Fruit fly (Drosophila melanogaster): ENCODE measurements around the gene Hex-A.
A peak's percentile ranks its signal among the peaks of the same experiment; 100 is the strongest.

Hex-A gene

DNA sequence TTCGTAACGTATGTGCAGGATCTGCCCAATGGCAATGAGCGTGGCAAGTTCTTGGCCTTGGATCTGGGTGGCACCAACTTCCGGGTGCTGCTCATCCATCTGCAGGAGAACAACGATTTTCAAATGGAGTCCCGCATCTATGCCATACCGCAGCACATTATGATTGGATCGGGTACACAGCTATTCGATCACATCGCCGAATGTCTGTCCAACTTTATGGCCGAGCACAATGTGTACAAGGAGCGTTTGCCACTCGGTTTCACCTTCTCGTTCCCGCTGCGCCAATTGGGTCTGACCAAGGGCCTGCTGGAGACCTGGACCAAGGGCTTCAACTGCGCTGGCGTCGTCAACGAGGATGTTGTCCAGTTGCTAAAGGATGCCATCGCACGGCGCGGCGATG, 1.2 kb downstream of the Hex-A start:
- TF ChIP-seq CG12605 (GFP tag; IDR thresholded peaks at IDR 0.05) (no peak), CG14655 (GFP tag; optimal IDR thresholded peaks at IDR 0.05) (no peak), CG32121 (GFP tag; IDR thresholded peaks at IDR 0.05) (no peak), Pif1A (GFP tag; optimal IDR thresholded peaks at IDR 0.05) (no peak), CG17806 (tag; optimal IDR thresholded peaks at IDR 0.05) (no peak), CG8159 (tag; optimal IDR thresholded peaks at IDR 0.05) (no peak), rn (GFP tag; IDR thresholded peaks at IDR 0.05) (no peak), CG4496 (GFP tag; IDR thresholded peaks at IDR 0.05) (no peak), CG13204 (GFP tag; optimal IDR thresholded peaks at IDR 0.05) (no peak), CG8301 (tag; optimal IDR thresholded peaks at IDR 0.05) (no peak), CG9948 (tag; optimal IDR thresholded peaks at IDR 0.05) (no peak), Pif1B (GFP tag; optimal IDR thresholded peaks at IDR 0.05) (no peak), CG15710 (tag; optimal IDR thresholded peaks at IDR 0.05) (no peak), EcR (GFP tag; optimal IDR thresholded peaks at IDR 0.05) (no peak)

DNA sequence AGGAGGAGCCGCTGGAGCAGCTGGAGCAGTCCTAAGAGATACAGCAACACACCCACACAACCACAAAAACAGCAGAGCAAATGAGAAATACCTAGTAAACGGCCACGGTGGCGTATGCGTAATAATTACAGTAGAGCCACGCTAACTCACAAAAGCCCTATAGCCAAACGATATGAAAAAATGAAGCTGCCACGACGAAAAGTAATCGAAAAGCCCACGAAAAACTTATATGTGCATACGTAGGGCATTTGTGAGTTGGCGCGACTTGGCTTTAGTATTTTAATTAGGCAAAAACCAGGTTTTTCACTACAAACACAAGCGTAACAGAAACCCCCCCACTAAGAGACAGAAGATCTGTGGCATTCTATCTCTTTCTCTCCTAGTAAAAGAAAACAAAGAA, 2.4 kb downstream of the Hex-A start:
- TF ChIP-seq CG9948 (tag; optimal IDR thresholded peaks at IDR 0.05) (no peak), Ets98B (GFP tag; IDR thresholded peaks at IDR 0.05) (no peak), CG8301 (tag; optimal IDR thresholded peaks at IDR 0.05) (no peak), CG10348 (GFP tag; IDR thresholded peaks at IDR 0.05) (no peak), CG12605 (GFP tag; IDR thresholded peaks at IDR 0.05) (no peak), Pif1A (GFP tag; optimal IDR thresholded peaks at IDR 0.05) (no peak), CG13204 (GFP tag; optimal IDR thresholded peaks at IDR 0.05) (no peak), CG34367 (tag; optimal IDR thresholded peaks at IDR 0.05) (no peak), CG4496 (GFP tag; IDR thresholded peaks at IDR 0.05) (no peak), CG17806 (tag; optimal IDR thresholded peaks at IDR 0.05) (no peak), rn (GFP tag; IDR thresholded peaks at IDR 0.05) (no peak), fd96Ca (GFP tag; IDR thresholded peaks at IDR 0.05) (no peak), CG15710 (tag; optimal IDR thresholded peaks at IDR 0.05) (no peak), CG8159 (tag; optimal IDR thresholded peaks at IDR 0.05) (no peak), gl (tag; optimal IDR thresholded peaks at IDR 0.05) (no peak), CG14655 (GFP tag; optimal IDR thresholded peaks at IDR 0.05) (no peak)

DNA sequence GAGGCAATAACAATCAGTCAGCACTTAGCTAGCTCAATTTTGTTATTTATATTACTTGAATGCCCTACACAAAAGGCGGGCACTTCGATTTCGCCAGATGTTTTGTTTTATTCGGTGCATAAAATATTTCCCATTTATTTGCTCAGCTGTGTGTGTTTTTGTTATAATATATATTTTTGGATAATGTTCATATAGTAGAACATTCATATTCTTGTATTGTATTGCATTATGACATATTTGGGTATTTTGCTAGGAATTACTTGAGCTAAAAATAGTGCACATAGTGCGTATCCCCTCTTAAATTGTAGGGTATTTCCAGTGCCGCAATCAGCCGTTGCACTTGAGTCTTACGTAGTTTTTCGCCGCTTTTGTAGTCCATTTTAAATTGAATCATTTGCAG, 4.5 kb downstream of the Hex-A start:
- TF ChIP-seq CG34367 (tag; optimal IDR thresholded peaks at IDR 0.05), result no peak
- no peak for TF ChIP-seq CG17806 (tag; optimal IDR thresholded peaks at IDR 0.05)
- no peak for TF ChIP-seq rn (GFP tag; IDR thresholded peaks at IDR 0.05)
- no peak for TF ChIP-seq fd96Ca (GFP tag; IDR thresholded peaks at IDR 0.05)
- TF ChIP-seq Snoo (tag; optimal IDR thresholded peaks at IDR 0.05), result peak; percentile 37
- TF ChIP-seq CG9948 (tag; optimal IDR thresholded peaks at IDR 0.05), result peak; percentile 15
- TF ChIP-seq Ets98B (GFP tag; IDR thresholded peaks at IDR 0.05), result peak; percentile 49; the same call in 1 of the 2 replicates
- no peak; the same call in 2 of the 3 replicates for TF ChIP-seq CG4496 (GFP tag; IDR thresholded peaks at IDR 0.05)
- peak; percentile 31 for TF ChIP-seq Pif1B (GFP tag; optimal IDR thresholded peaks at IDR 0.05)
- no peak for TF ChIP-seq CG12605 (GFP tag; IDR thresholded peaks at IDR 0.05)
- no peak for TF ChIP-seq gl (tag; optimal IDR thresholded peaks at IDR 0.05)
- no peak for TF ChIP-seq CG10348 (GFP tag; IDR thresholded peaks at IDR 0.05)
- TF ChIP-seq EcR (GFP tag; optimal IDR thresholded peaks at IDR 0.05), result no peak
- peak; percentile 37 for TF ChIP-seq CG8159 (tag; optimal IDR thresholded peaks at IDR 0.05)
- peak; percentile 53 for TF ChIP-seq Pif1A (GFP tag; optimal IDR thresholded peaks at IDR 0.05)
- peak; percentile 42 for TF ChIP-seq CG8301 (tag; optimal IDR thresholded peaks at IDR 0.05)
- peak; percentile 35 for TF ChIP-seq CG14655 (GFP tag; optimal IDR thresholded peaks at IDR 0.05)
- TF ChIP-seq CG32121 (GFP tag; IDR thresholded peaks at IDR 0.05), result peak; percentile 42; the same call in 1 of the 2 replicates
- TF ChIP-seq CG13204 (GFP tag; optimal IDR thresholded peaks at IDR 0.05), result no peak
- TF ChIP-seq CG15710 (tag; optimal IDR thresholded peaks at IDR 0.05), result peak; percentile 32
- no peak for TF ChIP-seq D1 (tag; optimal IDR thresholded peaks at IDR 0.05)

DNA sequence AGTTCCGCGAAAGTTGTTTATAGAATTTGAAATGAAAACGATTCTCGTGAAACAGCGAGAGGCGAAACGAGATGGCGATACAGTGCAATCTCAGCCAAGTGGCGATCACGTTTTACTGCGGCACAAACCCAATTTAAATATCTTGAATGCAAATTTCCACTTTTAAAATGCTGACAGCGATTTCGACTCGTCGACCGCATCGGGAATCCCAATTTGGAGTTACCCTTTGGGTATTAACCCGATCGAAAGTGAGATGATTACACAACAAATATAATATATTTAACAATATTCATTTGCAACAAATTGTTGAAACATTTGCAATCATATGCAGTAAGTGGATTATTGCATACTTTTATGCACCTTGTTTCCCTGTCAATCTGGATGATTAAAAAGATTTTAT, 5.1 kb downstream of the Hex-A start:
- TF ChIP-seq CG34367 (tag; optimal IDR thresholded peaks at IDR 0.05), result no peak
- TF ChIP-seq D1 (tag; optimal IDR thresholded peaks at IDR 0.05), result no peak

DNA sequence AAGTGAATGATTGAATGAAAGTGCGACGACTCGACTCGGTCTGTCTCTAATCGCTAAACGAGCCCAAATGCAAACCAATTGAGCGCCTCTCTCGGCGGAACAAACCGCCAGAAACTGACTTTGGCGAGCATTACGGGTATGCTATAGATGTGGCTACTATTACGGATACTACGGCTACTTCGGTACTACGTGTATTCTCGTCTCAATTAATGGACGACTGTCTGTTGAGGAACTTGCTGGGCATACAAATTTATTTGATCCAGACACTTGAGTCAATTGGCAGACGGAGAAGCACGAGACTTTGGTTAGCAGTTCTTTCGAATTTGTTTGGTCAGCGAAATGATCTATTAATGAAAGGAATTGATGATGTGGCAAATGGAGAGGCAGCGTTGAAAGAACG, 9.0 kb downstream of the Hex-A start:
- no peak for TF ChIP-seq Snoo (tag; optimal IDR thresholded peaks at IDR 0.05)
- TF ChIP-seq rn (GFP tag; IDR thresholded peaks at IDR 0.05), result no peak
- no peak for TF ChIP-seq Ets98B (GFP tag; IDR thresholded peaks at IDR 0.05)
- no peak for TF ChIP-seq D1 (tag; optimal IDR thresholded peaks at IDR 0.05)
- no peak for TF ChIP-seq CG17806 (tag; optimal IDR thresholded peaks at IDR 0.05)
- TF ChIP-seq CG15710 (tag; optimal IDR thresholded peaks at IDR 0.05), result no peak
- no peak for TF ChIP-seq EcR (GFP tag; optimal IDR thresholded peaks at IDR 0.05)
- no peak for TF ChIP-seq CG34367 (tag; optimal IDR thresholded peaks at IDR 0.05)
- no peak for TF ChIP-seq gl (tag; optimal IDR thresholded peaks at IDR 0.05)

DNA sequence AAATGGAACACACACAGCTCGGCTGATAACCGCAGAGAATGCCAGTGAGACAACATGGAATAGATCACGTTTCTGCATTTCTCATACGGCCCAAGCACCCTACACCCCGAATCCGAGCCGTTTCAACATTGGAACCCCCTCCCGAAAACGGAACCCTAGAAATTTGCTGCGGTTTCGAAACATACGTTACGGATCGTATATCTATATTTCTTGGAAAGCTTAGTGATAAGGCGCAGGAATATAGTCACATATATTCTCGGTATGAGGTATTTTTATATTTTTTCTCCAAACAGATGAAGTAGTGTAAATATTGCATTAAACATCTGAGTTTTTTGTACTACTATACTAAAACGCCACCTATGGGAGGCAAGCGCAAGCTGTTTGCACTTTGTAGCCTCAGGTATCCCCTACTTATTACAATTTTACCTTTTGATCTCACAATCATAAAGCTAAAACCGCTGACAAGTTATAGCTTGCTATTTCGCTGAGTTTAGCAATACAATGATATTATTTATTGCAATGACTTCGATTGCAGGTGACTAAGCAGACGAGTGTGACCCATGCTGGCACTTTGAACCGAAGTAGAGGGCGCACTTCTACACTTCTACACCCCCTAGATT, 9.9 kb downstream of the Hex-A start:
- no peak for TF ChIP-seq CG15710 (tag; optimal IDR thresholded peaks at IDR 0.05)
- no peak for TF ChIP-seq Ets98B (GFP tag; IDR thresholded peaks at IDR 0.05)
- no peak for TF ChIP-seq CG8301 (tag; optimal IDR thresholded peaks at IDR 0.05)
- TF ChIP-seq Snoo (tag; optimal IDR thresholded peaks at IDR 0.05), result no peak
- no peak for TF ChIP-seq CG10348 (GFP tag; IDR thresholded peaks at IDR 0.05)
- TF ChIP-seq CG14655 (GFP tag; optimal IDR thresholded peaks at IDR 0.05), result no peak
- no peak for TF ChIP-seq CG34367 (tag; optimal IDR thresholded peaks at IDR 0.05)
- TF ChIP-seq fd96Ca (GFP tag; IDR thresholded peaks at IDR 0.05), result no peak
- TF ChIP-seq CG12605 (GFP tag; IDR thresholded peaks at IDR 0.05), result no peak
- no peak for TF ChIP-seq Pif1A (GFP tag; optimal IDR thresholded peaks at IDR 0.05)
- no peak for TF ChIP-seq EcR (GFP tag; optimal IDR thresholded peaks at IDR 0.05)
- TF ChIP-seq CG8159 (tag; optimal IDR thresholded peaks at IDR 0.05), result no peak
- no peak for TF ChIP-seq CG32121 (GFP tag; IDR thresholded peaks at IDR 0.05)
- TF ChIP-seq gl (tag; optimal IDR thresholded peaks at IDR 0.05), result no peak
- TF ChIP-seq CG17806 (tag; optimal IDR thresholded peaks at IDR 0.05), result no peak
- no peak for TF ChIP-seq CG13204 (GFP tag; optimal IDR thresholded peaks at IDR 0.05)
- TF ChIP-seq D1 (tag; optimal IDR thresholded peaks at IDR 0.05), result no peak
- TF ChIP-seq CG4496 (GFP tag; IDR thresholded peaks at IDR 0.05), result no peak
